Worm (Caenorhabditis elegans) whole organism, young adult: Measurements from ENCODE around the gene F41C6.4.

ENCODE experiments used
- T26A5.8 ChIP-seq: sonication (generic microtip); optimal IDR thresholded peaks from 2 replicates; lab custom pipeline; 2016; ENCODE audit warnings: missing genetic modification characterization, missing compliant biosample characterization
- ama-1 ChIP-seq, 3 experiments: fragments of 150-350 bp in 1 of 3; sonication (generic microtip) in 2 of 3; optimal IDR thresholded peaks; 2 replicates each; lab custom pipeline; 2014 to 2018; ENCODE audit warnings: missing biosample characterization in 2 of 3, missing genetic modification characterization in 2 of 3, missing genetic modification reagents in 2 of 3
- ets-4 ChIP-seq: fragments of 200-800 bp; sonication (Bioruptor generic); optimal IDR thresholded peaks from 2 replicates; lab custom pipeline; 2018; ENCODE audit warnings: mild to moderate bottlenecking, missing genetic modification characterization, missing compliant biosample characterization
- rcor-1 ChIP-seq: fragments of 200-800 bp; sonication (Bioruptor generic); IDR thresholded peaks from 2 replicates; pipeline ENCODE4 v1.3.6; 2022; ENCODE audit warnings: missing genetic modification reagents, missing genetic modification characterization, missing compliant biosample characterization
- repo-1 ChIP-seq: sonication (generic microtip); optimal IDR thresholded peaks from 2 replicates; lab custom pipeline; 2017; ENCODE audit warnings: mild to moderate bottlenecking, missing genetic modification characterization, missing compliant biosample characterization
- sea-2 ChIP-seq: fragments of 200-800 bp; sonication (Bioruptor generic); IDR thresholded peaks from 2 replicates; pipeline ENCODE4 v1.3.6; 2022; ENCODE audit warnings: missing genetic modification characterization, missing compliant biosample characterization
- snpc-4 ChIP-seq, 5 experiments: fragments of 150-350 bp in 1 of 5; sonication (generic microtip) in 4 of 5; optimal IDR thresholded peaks; 2 replicates each; lab custom pipeline; 2014 to 2018; ENCODE audit warnings: missing genetic modification characterization in 5 of 5, missing biosample characterization in 3 of 5, antibody characterized with exemption in 2 of 5, mild to moderate bottlenecking in 2 of 5, missing compliant biosample characterization in 2 of 5, missing genotype in 2 of 5, moderate library complexity in 2 of 5, missing genetic modification reagents in 1 of 5
- somi-1 ChIP-seq: fragments of 200-800 bp; sonication (Bioruptor generic); optimal IDR thresholded peaks from 2 replicates; lab custom pipeline; 2018; ENCODE audit warnings: mild to moderate bottlenecking, missing genetic modification characterization, missing compliant biosample characterization
- unc-130 ChIP-seq: sonication (generic microtip); optimal IDR thresholded peaks from 2 replicates; lab custom pipeline; 2016; ENCODE audit warnings: missing genetic modification reagents, missing genetic modification characterization, missing compliant biosample characterization
- ztf-22 ChIP-seq: fragments of 200-800 bp; sonication (Bioruptor generic); optimal IDR thresholded peaks from 2 replicates; lab custom pipeline; 2018; ENCODE audit warnings: mild to moderate bottlenecking, missing genetic modification characterization, moderate library complexity, missing compliant biosample characterization

- TF ChIP-seq somi-1 (GFP tag; lab: Kevin White, UChicago): no peak
- TF ChIP-seq snpc-4 (GFP tag; optimal IDR thresholded peaks at IDR 0.05; lab: Kevin White, UChicago): no peak
- TF ChIP-seq snpc-4 (tag; optimal IDR thresholded peaks at IDR 0.05; lab: Kevin White, UChicago): no peak
- TF ChIP-seq ama-1 (optimal IDR thresholded peaks at IDR 0.05; lab: Kevin White, UChicago): no peak
- TF ChIP-seq ama-1 (GFP tag; optimal IDR thresholded peaks at IDR 0.05; lab: Kevin White, UChicago): no peak
- TF ChIP-seq unc-130 (GFP tag; lab: Kevin White, UChicago): no peak
- TF ChIP-seq T26A5.8: no peak
- TF ChIP-seq ztf-22 (GFP tag; lab: Kevin White, UChicago): no peak
- no peak for TF ChIP-seq repo-1 (tag; lab: Kevin White, UChicago)
- TF ChIP-seq sea-2: no peak
- TF ChIP-seq ets-4 (GFP tag; lab: Kevin White, UChicago): no peak
- no peak for TF ChIP-seq rcor-1 (GFP tag; lab: Robert Waterston, UW)
Measured at ce11 chrX:6856793-6857192, 17.8 kb downstream of the F41C6.4 start.
